Worm (Caenorhabditis elegans): ENCODE results near the gene dpf-1.
A peak's percentile ranks its signal among the peaks of the same experiment; 100 is the strongest.

Gene dpf-1

ce11 chrV:15448865-15449264 is 22.3 kb upstream of the dpf-1 start, which contains the start of gene T26H5.14:
Gene T26H5.14, plus strand, starts transcription at chrV:15449165.
- no peak for TF ChIP-seq mls-2 (tag; optimal IDR thresholded peaks at IDR 0.05)
- no peak for TF ChIP-seq ceh-43 (GFP tag; optimal IDR thresholded peaks at IDR 0.05)
- TF ChIP-seq nhr-2 (tag; optimal IDR thresholded peaks at IDR 0.05), result no peak
- no peak for TF ChIP-seq pha-4 (tag; optimal IDR thresholded peaks at IDR 0.05)
- TF ChIP-seq lin-32 (GFP tag; optimal IDR thresholded peaks at IDR 0.05), result no peak
- TF ChIP-seq cnd-1 (tag; optimal IDR thresholded peaks at IDR 0.05), result no peak
- TF ChIP-seq unc-62 (GFP tag; optimal IDR thresholded peaks at IDR 0.05), result no peak
- TF ChIP-seq mep-1 (tag; optimal IDR thresholded peaks at IDR 0.05), result no peak
- TF ChIP-seq bed-3 (GFP tag; optimal IDR thresholded peaks at IDR 0.05), result no peak
- no peak for TF ChIP-seq sem-2 (GFP tag; optimal IDR thresholded peaks at IDR 0.05)
- TF ChIP-seq unc-120 (tag; optimal IDR thresholded peaks at IDR 0.05; ENCODE audit: poor library complexity, severe bottlenecking), result no peak

DNA sequence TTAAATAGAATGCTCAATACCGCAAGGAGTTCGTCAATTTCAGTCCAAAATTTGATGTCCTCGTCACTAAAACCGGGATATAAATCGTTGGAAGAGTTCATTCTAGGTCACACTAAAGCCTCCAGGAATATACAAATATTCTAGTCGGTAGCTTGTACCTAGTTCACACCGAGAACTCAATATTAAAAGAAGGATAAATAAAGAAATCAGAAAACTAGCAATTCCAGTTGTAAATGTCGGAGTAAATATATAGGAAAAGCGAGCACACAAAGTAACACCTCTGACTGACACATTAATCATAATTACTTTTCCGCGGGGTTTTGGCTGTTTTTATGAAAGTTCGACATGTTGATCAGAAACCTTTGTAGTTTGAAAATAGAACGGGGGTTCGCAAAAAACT is 19.7 kb upstream of the dpf-1 start, which contains the start of gene srw-33:
srw-33 (minus strand) TSS at position 101 of the 400 bp plus-strand sequence.
- TF ChIP-seq elt-1 (tag; optimal IDR thresholded peaks at IDR 0.05; ENCODE audit: borderline replicate concordance, insufficient read depth) (no peak), ceh-83 (GFP tag; optimal IDR thresholded peaks at IDR 0.05) (no peak), sptf-1 (tag; optimal IDR thresholded peaks at IDR 0.05) (no peak), cnd-1 (tag; optimal IDR thresholded peaks at IDR 0.05) (no peak), bed-3 (GFP tag; optimal IDR thresholded peaks at IDR 0.05) (no peak), mep-1 (tag; optimal IDR thresholded peaks at IDR 0.05) (no peak), nhr-237 (tag; optimal IDR thresholded peaks at IDR 0.05) (no peak)

DNA sequence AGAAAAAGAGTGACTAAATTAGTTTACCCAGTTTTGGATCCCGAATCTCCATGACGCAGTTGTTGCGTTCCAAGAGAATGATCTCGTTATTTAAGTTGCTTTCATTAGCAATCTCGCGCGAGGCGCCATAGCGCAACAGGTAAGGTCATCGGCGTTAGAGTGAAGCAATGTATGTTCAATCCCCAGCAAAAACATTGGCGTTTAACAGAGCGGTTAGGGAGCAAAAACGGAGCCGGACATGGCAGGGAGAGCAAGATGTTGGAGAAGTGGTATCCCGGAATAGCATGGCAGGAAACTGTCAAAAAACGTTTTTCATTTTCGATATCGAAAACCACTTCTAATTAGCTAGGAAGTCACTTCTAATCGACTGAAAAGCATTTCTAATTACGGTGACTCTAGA is 16.8 kb upstream of the dpf-1 start:
- peak; percentile 5 for TF ChIP-seq drap-1 (GFP tag; optimal IDR thresholded peaks at IDR 0.05)
- TF ChIP-seq unc-39 (tag; optimal IDR thresholded peaks at IDR 0.05), result no peak

DNA sequence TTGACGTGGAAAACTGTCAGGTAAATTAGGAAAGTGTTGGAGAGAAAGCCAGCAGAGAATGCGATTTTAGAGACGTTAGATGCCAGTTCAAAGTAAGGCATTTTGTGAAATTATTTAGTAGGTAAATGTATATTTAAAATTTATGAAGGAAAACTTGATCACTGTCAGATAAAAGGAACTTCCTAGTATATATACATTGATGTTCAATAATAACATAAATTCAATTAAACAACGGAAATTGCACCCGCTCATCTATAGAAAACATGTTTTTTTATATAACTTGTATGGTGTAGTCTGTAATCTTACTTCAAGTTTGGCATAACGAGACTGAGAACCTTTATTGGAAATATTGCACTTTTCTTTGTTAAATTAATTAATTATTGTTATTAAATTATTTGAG is 12.0 kb upstream of the dpf-1 start, which contains the start of gene str-71:
str-71 (minus strand) TSS at position 101 of the 400 bp plus-strand sequence.
- TF ChIP-seq blmp-1 (tag; optimal IDR thresholded peaks at IDR 0.05) (no peak), pha-4 (tag; optimal IDR thresholded peaks at IDR 0.05) (no peak), lsy-2 (tag; optimal IDR thresholded peaks at IDR 0.05) (no peak), mab-5 (tag; optimal IDR thresholded peaks at IDR 0.05) (no peak), elt-3 (tag; optimal IDR thresholded peaks at IDR 0.05) (no peak), lin-13 (tag; optimal IDR thresholded peaks at IDR 0.05) (no peak), zip-8 (tag; optimal IDR thresholded peaks at IDR 0.05) (no peak), ceh-39 (tag; optimal IDR thresholded peaks at IDR 0.05) (no peak), unc-62 (GFP tag; optimal IDR thresholded peaks at IDR 0.05) (no peak), drap-1 (GFP tag; optimal IDR thresholded peaks at IDR 0.05) (no peak), sem-2 (GFP tag; optimal IDR thresholded peaks at IDR 0.05) (no peak), lin-32 (GFP tag; optimal IDR thresholded peaks at IDR 0.05) (no peak), flh-1 (GFP tag; optimal IDR thresholded peaks at IDR 0.05) (no peak), unc-39 (tag; optimal IDR thresholded peaks at IDR 0.05) (no peak), nhr-12 (tag; optimal IDR thresholded peaks at IDR 0.05) (no peak), elt-1 (tag; optimal IDR thresholded peaks at IDR 0.05; ENCODE audit: borderline replicate concordance, insufficient read depth) (no peak), snpc-4 (tag; optimal IDR thresholded peaks at IDR 0.05) (no peak), nhr-237 (tag; optimal IDR thresholded peaks at IDR 0.05) (no peak), unc-120 (tag; optimal IDR thresholded peaks at IDR 0.05; ENCODE audit: poor library complexity, severe bottlenecking) (no peak)

- TF ChIP-seq blmp-1 (tag; optimal IDR thresholded peaks at IDR 0.05) (peak; percentile 26), ces-1 (GFP tag; optimal IDR thresholded peaks at IDR 0.05) (no peak)
These were observed 6.7 kb upstream of the dpf-1 start, which contains the start of gene rocf-1 for ce11 chrV:15464402-15464801. Gene rocf-1, minus strand, starts transcription at chrV:15464502.

DNA sequence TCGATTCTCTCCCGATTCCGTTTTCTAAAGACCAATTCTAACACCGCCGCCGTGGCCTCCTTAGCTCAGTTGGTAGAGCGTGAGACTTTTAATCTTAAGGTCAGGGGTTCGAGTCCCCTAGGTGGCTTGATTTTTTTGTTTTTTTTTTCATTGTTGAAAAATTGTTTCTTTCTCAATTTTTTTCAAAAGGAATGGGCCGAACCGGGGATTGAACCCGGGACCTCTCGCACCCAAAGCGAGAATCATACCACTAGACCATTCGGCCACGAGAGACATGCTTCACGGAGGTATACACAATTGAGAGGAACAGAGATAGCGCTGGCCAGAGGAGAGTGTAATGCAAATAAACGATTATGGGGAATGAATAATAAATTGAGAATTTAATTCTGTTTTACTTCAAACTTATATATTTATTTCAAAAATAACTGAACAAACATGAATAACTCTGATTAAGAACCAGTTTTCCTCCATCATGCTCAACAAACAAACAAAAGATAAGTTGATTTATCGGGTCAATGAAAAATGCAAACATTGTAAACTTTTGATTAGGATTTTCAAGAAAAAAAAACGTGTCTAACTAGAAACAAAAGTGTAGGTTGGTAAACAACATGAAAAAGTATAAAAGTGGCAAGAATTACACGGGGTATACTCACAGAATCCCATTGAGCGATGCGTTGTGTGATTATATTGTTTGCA is 5.9 kb upstream of the dpf-1 start, which contains the start of gene pqn-71:
pqn-71 (plus strand) TSS at position 646 of the 696 bp plus-strand sequence.
- TF ChIP-seq mep-1 (tag; optimal IDR thresholded peaks at IDR 0.05), result peak; percentile 47
- TF ChIP-seq lsy-2 (tag; optimal IDR thresholded peaks at IDR 0.05), result no peak
- TF ChIP-seq ham-2 (GFP tag; optimal IDR thresholded peaks at IDR 0.05), result peak; percentile 85
- peak; percentile 83 for TF ChIP-seq ceh-43 (GFP tag; optimal IDR thresholded peaks at IDR 0.05)
- peak; percentile 31 for TF ChIP-seq nhr-28 (tag; optimal IDR thresholded peaks at IDR 0.05)
- no peak for TF ChIP-seq zip-8 (tag; optimal IDR thresholded peaks at IDR 0.05)
- TF ChIP-seq nhr-76 (tag; optimal IDR thresholded peaks at IDR 0.05), result no peak
- TF ChIP-seq cnd-1 (tag; optimal IDR thresholded peaks at IDR 0.05), result peak; percentile 78
- no peak for TF ChIP-seq mab-5 (tag; optimal IDR thresholded peaks at IDR 0.05)
- TF ChIP-seq elt-3 (tag; optimal IDR thresholded peaks at IDR 0.05), result peak; percentile 41
- no peak for TF ChIP-seq unc-39 (tag; optimal IDR thresholded peaks at IDR 0.05)
- peak; percentile 37 for TF ChIP-seq hlh-1 (tag; optimal IDR thresholded peaks at IDR 0.05)
- peak; percentile 13 for TF ChIP-seq pha-4 (tag; optimal IDR thresholded peaks at IDR 0.05)
- TF ChIP-seq ceh-83 (GFP tag; optimal IDR thresholded peaks at IDR 0.05), result peak; percentile 92
- TF ChIP-seq nhr-2 (tag; optimal IDR thresholded peaks at IDR 0.05), result peak; percentile 14
- peak; percentile 68 for TF ChIP-seq sem-2 (GFP tag; optimal IDR thresholded peaks at IDR 0.05)
- TF ChIP-seq nhr-237 (tag; optimal IDR thresholded peaks at IDR 0.05), result peak; percentile 35
- TF ChIP-seq ces-1 (GFP tag; optimal IDR thresholded peaks at IDR 0.05), result no peak
- no peak for TF ChIP-seq ceh-39 (tag; optimal IDR thresholded peaks at IDR 0.05)
- TF ChIP-seq elt-1 (tag; optimal IDR thresholded peaks at IDR 0.05; ENCODE audit: borderline replicate concordance, insufficient read depth), result no peak
- peak; percentile 81 for TF ChIP-seq bed-3 (GFP tag; optimal IDR thresholded peaks at IDR 0.05)
- peak; percentile 93 for TF ChIP-seq sptf-1 (tag; optimal IDR thresholded peaks at IDR 0.05)
- TF ChIP-seq M03D4.4 (tag; optimal IDR thresholded peaks at IDR 0.05), result peak; percentile 85
- TF ChIP-seq blmp-1 (tag; optimal IDR thresholded peaks at IDR 0.05), result no peak
- TF ChIP-seq drap-1 (GFP tag; optimal IDR thresholded peaks at IDR 0.05), result peak; percentile 97
- peak; percentile 63 for TF ChIP-seq tbx-8 (GFP tag; optimal IDR thresholded peaks at IDR 0.05)
- TF ChIP-seq unc-62 (GFP tag; optimal IDR thresholded peaks at IDR 0.05), result peak; percentile 42
- TF ChIP-seq lin-32 (GFP tag; optimal IDR thresholded peaks at IDR 0.05), result peak; percentile 75
- TF ChIP-seq nhr-12 (tag; optimal IDR thresholded peaks at IDR 0.05), result no peak
